Fruit fly (Drosophila melanogaster) whole organism, embryonic: ENCODE measurements around the gene CG10602.
A peak's percentile ranks its signal among the peaks of the same experiment; 100 is the strongest.

Experiments
- Ada2b ChIP-seq: fragments of 200-800 bp; sonication (Bioruptor generic); IDR thresholded peaks from 2 replicates; pipeline ENCODE4 v1.3.6; 2022; ENCODE audit warnings: missing biosample characterization, missing genetic modification characterization
- Asciz ChIP-seq: fragments of 200-800 bp; sonication (Bioruptor generic); optimal IDR thresholded peaks from 2 replicates; lab custom pipeline; 2017; ENCODE audit warnings: missing biosample characterization, mild to moderate bottlenecking, missing genetic modification characterization, missing genetic modification reagents
- Atf3 ChIP-seq: fragments of 200-800 bp; sonication (Bioruptor generic); optimal IDR thresholded peaks from 3 replicates; lab custom pipeline; 2016; ENCODE audit warnings: missing biosample characterization, missing genetic modification characterization
- CG10462 ChIP-seq: fragments of 200-800 bp; sonication (Bioruptor generic); optimal IDR thresholded peaks from 2 replicates; lab custom pipeline; 2016; ENCODE audit warnings: missing biosample characterization, missing genetic modification characterization
- CG10543 ChIP-seq: fragments of 200-800 bp; sonication (Bioruptor generic); optimal IDR thresholded peaks from 3 replicates; lab custom pipeline; 2017; ENCODE audit warnings: missing biosample characterization, mild to moderate bottlenecking, missing genetic modification characterization, moderate library complexity
- CG11093 ChIP-seq: fragments of 200-800 bp; sonication (Bioruptor generic); IDR thresholded peaks from 3 replicates; pipeline ENCODE4 v1.3.6; 2022; ENCODE audit warnings: missing biosample characterization, missing genetic modification characterization
- CG14667 ChIP-seq: fragments of 200-800 bp; sonication (Bioruptor generic); IDR thresholded peaks from 2 replicates; pipeline ENCODE4 v1.3.6; 2022; ENCODE audit warnings: missing biosample characterization, missing genetic modification characterization
- CG14710 ChIP-seq: fragments of 200-800 bp; sonication (Bioruptor generic); optimal IDR thresholded peaks from 3 replicates; lab custom pipeline; 2019; ENCODE audit warnings: missing biosample characterization, mild to moderate bottlenecking, missing genetic modification characterization, moderate library complexity
- CG17385 ChIP-seq: fragments of 200-800 bp; sonication (Bioruptor generic); optimal IDR thresholded peaks from 3 replicates; lab custom pipeline; 2018; ENCODE audit warnings: missing biosample characterization, mild to moderate bottlenecking, missing genetic modification characterization
- CG18011 ChIP-seq: fragments of 200-800 bp; sonication (Bioruptor generic); optimal IDR thresholded peaks from 2 replicates; lab custom pipeline; 2017; ENCODE audit warnings: missing biosample characterization, missing genetic modification characterization, mild to moderate bottlenecking, moderate library complexity, missing genotype
- CG18619 ChIP-seq: fragments of 200-800 bp; sonication (Bioruptor generic); optimal IDR thresholded peaks from 3 replicates; lab custom pipeline; 2017; ENCODE audit warnings: missing biosample characterization, mild to moderate bottlenecking, missing genetic modification characterization
- CG31224 ChIP-seq: fragments of 200-800 bp; sonication (Bioruptor generic); IDR thresholded peaks from 2 replicates; pipeline ENCODE4 v1.3.6; 2022; ENCODE audit warnings: missing biosample characterization, missing genetic modification characterization
- CG31388 ChIP-seq: fragments of 200-800 bp; sonication (Bioruptor generic); optimal IDR thresholded peaks from 2 replicates; lab custom pipeline; 2016; ENCODE audit warnings: missing biosample characterization, missing genetic modification characterization
- CG8359 ChIP-seq: fragments of 200-800 bp; sonication (Bioruptor generic); optimal IDR thresholded peaks from 2 replicates; lab custom pipeline; 2017; ENCODE audit warnings: missing biosample characterization, mild to moderate bottlenecking, missing genetic modification characterization, borderline replicate concordance
- Gsc ChIP-seq: fragments of 200-800 bp; sonication (Bioruptor generic); IDR thresholded peaks from 2 replicates; pipeline ENCODE4 v1.3.6; 2022; ENCODE audit warnings: missing biosample characterization, missing genetic modification characterization
- Med ChIP-seq: fragments of 200-800 bp; sonication (Bioruptor generic); peaks from one replicate; lab custom pipeline; 2016; ENCODE audit warnings: missing biosample characterization, missing genetic modification characterization, mild to moderate bottlenecking, inconsistent platforms, moderate library complexity
- Myb ChIP-seq: fragments of 200-800 bp; sonication (Bioruptor generic); optimal IDR thresholded peaks from 2 replicates; lab custom pipeline; 2016; ENCODE audit warnings: missing biosample characterization, missing genetic modification characterization
- NC2α ChIP-seq: fragments of 200-800 bp; sonication (Bioruptor generic); optimal IDR thresholded peaks from 2 replicates; lab custom pipeline; 2016; ENCODE audit warnings: missing biosample characterization, missing genetic modification characterization
- NFAT ChIP-seq: fragments of 200-800 bp; sonication (Bioruptor generic); IDR thresholded peaks from 2 replicates; pipeline ENCODE4 v1.3.6; 2022; ENCODE audit warnings: missing biosample characterization, missing genetic modification characterization
- Scr ChIP-seq: fragments of 200-800 bp; sonication (Bioruptor generic); IDR thresholded peaks from 2 replicates; pipeline ENCODE4 v1.3.6; 2022; ENCODE audit warnings: missing biosample characterization, missing genetic modification characterization; ENCODE audit not compliant: partially characterized antibody
- Stat92E ChIP-seq, 3 experiments: fragments of >200 bp in 2 of 3; fragments of 200-800 bp in 1 of 3; sonication (Bioruptor generic) in 1 of 3; optimal IDR thresholded peaks; 2 replicates each; lab custom pipeline; 2017 to 2019; ENCODE audit warnings: missing biosample characterization in 3 of 3, missing genetic modification characterization in 3 of 3, mild to moderate bottlenecking in 1 of 3, moderate library complexity in 1 of 3
- Tbp ChIP-seq: fragments of >200 bp; optimal IDR thresholded peaks from 2 replicates; lab custom pipeline; 2018; ENCODE audit warnings: missing biosample characterization, missing genetic modification characterization
- Vsx1 ChIP-seq: fragments of 200-800 bp; sonication (Bioruptor generic); optimal IDR thresholded peaks from 2 replicates; lab custom pipeline; 2017; ENCODE audit warnings: missing biosample characterization, mild to moderate bottlenecking, missing genetic modification characterization, missing genetic modification reagents
- ab ChIP-seq: fragments of 200-800 bp; sonication (Bioruptor generic); optimal IDR thresholded peaks from 2 replicates; lab custom pipeline; 2016; ENCODE audit warnings: missing biosample characterization, missing genetic modification characterization
- ato ChIP-seq: fragments of 200-800 bp; sonication (Bioruptor generic); IDR thresholded peaks from 2 replicates; pipeline ENCODE4 v1.3.6; 2022; ENCODE audit warnings: missing biosample characterization, missing genetic modification characterization; ENCODE audit not compliant: partially characterized antibody
- bowl ChIP-seq: fragments of 200-800 bp; sonication (Bioruptor generic); IDR thresholded peaks from 2 replicates; pipeline ENCODE4 v1.3.6; 2022; ENCODE audit warnings: missing biosample characterization, missing genetic modification characterization
- cas ChIP-seq: fragments of 200-800 bp; sonication (Bioruptor generic); IDR thresholded peaks from 2 replicates; pipeline ENCODE4 v1.3.6; 2022; ENCODE audit warnings: missing biosample characterization, missing genetic modification characterization
- crc ChIP-seq: fragments of 200-800 bp; sonication (Bioruptor generic); optimal IDR thresholded peaks from 2 replicates; lab custom pipeline; 2016; ENCODE audit warnings: missing biosample characterization, missing genetic modification characterization
- dan ChIP-seq: fragments of 200-800 bp; sonication (Bioruptor generic); IDR thresholded peaks from 2 replicates; pipeline ENCODE4 v1.3.6; 2022; ENCODE audit warnings: missing biosample characterization, missing genetic modification characterization
- dm ChIP-seq: fragments of 200-800 bp; sonication (Bioruptor generic); optimal IDR thresholded peaks from 3 replicates; lab custom pipeline; 2016; ENCODE audit warnings: missing biosample characterization, missing genetic modification characterization
- ham ChIP-seq: fragments of 200-800 bp; sonication (Bioruptor generic); IDR thresholded peaks from 2 replicates; pipeline ENCODE4 v1.3.6; 2022; ENCODE audit warnings: missing biosample characterization, missing genetic modification characterization
- hth ChIP-seq: fragments of >200 bp; optimal IDR thresholded peaks from 2 replicates; lab custom pipeline; 2017; ENCODE audit warnings: inconsistent platforms
- ken ChIP-seq: fragments of 200-800 bp; sonication (Bioruptor generic); IDR thresholded peaks from 3 replicates; pipeline ENCODE4 v1.3.6; 2022; ENCODE audit warnings: missing biosample characterization, missing genetic modification characterization
- lmd ChIP-seq: fragments of 200-800 bp; sonication (Bioruptor generic); IDR thresholded peaks from 2 replicates; pipeline ENCODE4 v1.3.6; 2022; ENCODE audit warnings: missing biosample characterization, missing genetic modification characterization
- lov ChIP-seq, 2 experiments: fragments of 200-800 bp in 1 of 2; fragments of >200 bp in 1 of 2; sonication (Bioruptor generic) in 1 of 2; IDR thresholded peaks in 1 of 2; optimal IDR thresholded peaks in 1 of 2; 2 replicates in 1 of 2; 3 replicates in 1 of 2; pipeline versions ENCODE4 v1.3.6 to Lab custom; 2017 to 2022; ENCODE audit warnings: missing biosample characterization in 1 of 2, missing genetic modification characterization in 1 of 2
- luna ChIP-seq: fragments of 200-800 bp; sonication (Bioruptor generic); optimal IDR thresholded peaks from 2 replicates; lab custom pipeline; 2016; ENCODE audit warnings: missing biosample characterization, missing genetic modification characterization
- mld ChIP-seq: fragments of 200-800 bp; sonication (Bioruptor generic); IDR thresholded peaks from 3 replicates; pipeline ENCODE4 v1.3.6; 2022; ENCODE audit warnings: missing biosample characterization, missing genetic modification characterization; ENCODE audit not compliant: partially characterized antibody
- org-1 ChIP-seq: fragments of 200-800 bp; sonication (Bioruptor generic); optimal IDR thresholded peaks from 2 replicates; lab custom pipeline; 2017; ENCODE audit warnings: missing biosample characterization, missing genetic modification characterization
- p53 ChIP-seq: fragments of 200-800 bp; sonication (Bioruptor generic); optimal IDR thresholded peaks from 2 replicates; lab custom pipeline; 2016; ENCODE audit warnings: missing biosample characterization, missing genetic modification characterization
- phol ChIP-seq: fragments of 200-800 bp; sonication (Bioruptor generic); optimal IDR thresholded peaks from 3 replicates; lab custom pipeline; 2018; ENCODE audit warnings: missing biosample characterization, mild to moderate bottlenecking, missing genetic modification characterization, moderate library complexity
- prd ChIP-seq, 3 experiments: fragments of >200 bp in 2 of 3; fragments of 200-800 bp in 1 of 3; sonication (Bioruptor generic) in 1 of 3; optimal IDR thresholded peaks in 2 of 3; IDR thresholded peaks in 1 of 3; 2 replicates in 2 of 3; 3 replicates in 1 of 3; pipeline versions ENCODE4 v1.3.6 to Lab custom; 2017 to 2022; ENCODE audit warnings: missing biosample characterization in 1 of 3, missing genetic modification characterization in 1 of 3
- ro ChIP-seq: fragments of 200-800 bp; sonication (Bioruptor generic); IDR thresholded peaks from 2 replicates; pipeline ENCODE4 v1.3.6; 2022; ENCODE audit warnings: missing biosample characterization, missing genetic modification characterization
- schlank ChIP-seq: fragments of 200-800 bp; sonication (Bioruptor generic); optimal IDR thresholded peaks from 2 replicates; lab custom pipeline; 2018; ENCODE audit warnings: missing biosample characterization, mild to moderate bottlenecking, missing genetic modification characterization
- tgo ChIP-seq: fragments of 200-800 bp; sonication (Bioruptor generic); IDR thresholded peaks from 3 replicates; pipeline ENCODE4 v1.3.6; 2022; ENCODE audit warnings: missing biosample characterization, missing genetic modification characterization
- toy ChIP-seq: fragments of 200-800 bp; sonication (Bioruptor generic); IDR thresholded peaks from 2 replicates; pipeline ENCODE4 v1.3.6; 2022; ENCODE audit warnings: missing biosample characterization, missing genetic modification characterization
- twi ChIP-seq: fragments of 200-800 bp; optimal IDR thresholded peaks from 2 replicates; lab custom pipeline; 2019; ENCODE audit warnings: missing biosample characterization, mild to moderate bottlenecking, missing genetic modification characterization, moderate library complexity
- wor ChIP-seq: fragments of 200-800 bp; sonication (Bioruptor generic); IDR thresholded peaks from 2 replicates; pipeline ENCODE4 v1.3.6; 2022; ENCODE audit warnings: missing biosample characterization, missing genetic modification characterization
- zfh1 ChIP-seq: fragments of 200-800 bp; sonication (Bioruptor generic); IDR thresholded peaks from 3 replicates; pipeline ENCODE4 v1.3.6; 2022; ENCODE audit warnings: missing biosample characterization, missing genetic modification characterization

Gene CG10602

dm6 chr2L:18841210-18841609, 17.8 kb downstream of the CG10602 start, which contains the start of gene CG31752:
Gene CG31752 (minus strand): TSS chr2L:18841310.
- TF ChIP-seq Scr, result no peak
- TF ChIP-seq Asciz (GFP tag; lab: Kevin White, UChicago), result no peak
- no peak for TF ChIP-seq schlank (tag; lab: Kevin White, UChicago)
- TF ChIP-seq CG14710, result no peak
- TF ChIP-seq cas (GFP tag; lab: Robert Waterston, UW), result no peak
- TF ChIP-seq ham, result no peak
- TF ChIP-seq wor, result no peak
- TF ChIP-seq ato, result no peak

DNA sequence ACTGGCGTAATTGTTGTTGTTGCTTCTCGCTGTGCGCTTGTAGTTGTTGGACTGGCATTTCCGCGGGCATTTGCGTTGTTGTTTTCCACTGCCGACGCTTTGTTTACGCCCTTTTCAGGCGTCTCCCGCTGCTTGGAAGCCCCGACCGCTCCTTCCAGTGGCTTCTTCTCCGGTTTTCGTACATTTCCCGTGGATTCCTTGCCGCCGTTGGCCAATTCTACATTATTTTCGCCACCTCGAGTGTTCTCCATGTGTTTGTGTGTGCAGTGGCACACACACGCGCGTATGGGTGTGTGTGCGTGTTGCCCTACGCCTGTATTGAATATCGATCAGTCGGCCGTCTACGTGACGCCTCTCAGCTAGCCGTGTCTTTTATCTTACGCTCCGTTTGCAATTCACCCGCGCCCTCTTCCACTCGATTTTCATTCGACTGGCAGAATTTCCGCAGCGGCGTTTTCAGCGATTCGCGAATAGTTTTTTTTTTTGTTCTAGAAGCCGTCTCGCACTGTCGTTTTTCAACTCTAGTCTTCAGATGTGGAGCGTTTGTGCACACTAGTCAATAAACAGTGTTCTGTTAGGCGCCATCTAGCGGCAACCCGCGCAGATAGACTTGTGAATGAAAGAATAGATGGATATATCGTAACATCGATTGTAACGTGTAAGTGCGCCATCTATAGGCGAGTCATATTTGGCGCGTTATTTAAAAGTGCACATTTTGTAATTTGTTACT, 19.7 kb downstream of the CG10602 start, which contains the start of gene CG10600:
Gene CG10600, minus strand, starts transcription at position 537 of the 730 bp plus-strand sequence.
- TF ChIP-seq Vsx1 (GFP tag; lab: Kevin White, UChicago) (no peak), twi (tag; lab: Kevin White, UChicago) (peak; percentile 34), bowl (GFP tag; lab: Robert Waterston, UW) (no peak), Atf3 (GFP tag; lab: Kevin White, UChicago) (peak; percentile 84), NC2α (GFP tag; lab: Kevin White, UChicago) (peak; percentile 59), CG10543 (GFP tag; lab: Kevin White, UChicago) (peak; percentile 75), tgo (peak; percentile 38; the same call in 2 of the 3 replicates), Ada2b (GFP tag; lab: Robert Waterston, UW) (peak; percentile 44), Tbp (GFP tag; lab: Kevin White, UChicago) (no peak), crc (peak; percentile 78), hth (lab: Kevin White, UChicago) (no peak), luna (GFP tag; lab: Kevin White, UChicago) (peak; percentile 70), dan (GFP tag; lab: Robert Waterston, UW) (no peak), Gsc (GFP tag; lab: Robert Waterston, UW) (no peak), Med (peak; percentile 98), Myb (GFP tag; lab: Kevin White, UChicago) (peak; percentile 85), ro (no peak), mld (GFP tag; lab: Robert Waterston, UW) (peak; percentile 54; the same call in 1 of the 3 replicates), CG14667 (GFP tag; lab: Robert Waterston, UW) (peak; percentile 59), dm (GFP tag; lab: Kevin White, UChicago) (peak; percentile 86), CG31224 (GFP tag; lab: Robert Waterston, UW) (peak; percentile 52), Stat92E (GFP tag; optimal IDR thresholded peaks at IDR 0.05; lab: Kevin White, UChicago) (peak in 1 of 3 experiments; percentile 82), lov (optimal IDR thresholded peaks at IDR 0.05; lab: Kevin White, UChicago) (no peak), lov (GFP tag; IDR thresholded peaks at IDR 0.05; lab: Robert Waterston, UW) (peak; percentile 70; the same call in 1 of the 3 replicates), toy (GFP tag; lab: Robert Waterston, UW) (peak; percentile 25; the same call in 1 of the 2 replicates), CG17385 (GFP tag; lab: Kevin White, UChicago) (peak; percentile 68), org-1 (GFP tag; lab: Kevin White, UChicago) (peak; percentile 69), ab (GFP tag; lab: Kevin White, UChicago) (no peak), ken (GFP tag; lab: Robert Waterston, UW) (peak; percentile 74; the same call in 2 of the 3 replicates), NFAT (GFP tag; lab: Robert Waterston, UW) (peak; percentile 88), zfh1 (GFP tag; lab: Robert Waterston, UW) (peak; percentile 78), CG11093 (GFP tag; lab: Robert Waterston, UW) (no peak), CG10462 (GFP tag; lab: Kevin White, UChicago) (peak; percentile 40), CG18011 (GFP tag; lab: Kevin White, UChicago) (peak; percentile 64), lmd (peak; percentile 59; the same call in 1 of the 2 replicates), phol (peak; percentile 69), CG8359 (GFP tag; lab: Kevin White, UChicago) (peak; percentile 38), CG18619 (GFP tag; lab: Kevin White, UChicago) (peak; percentile 46), prd (optimal IDR thresholded peaks at IDR 0.05; lab: Kevin White, UChicago) (no peak), prd (GFP tag; IDR thresholded peaks at IDR 0.05; lab: Robert Waterston, UW) (peak; percentile 54; the same call in 2 of the 3 replicates), CG31388 (GFP tag; lab: Kevin White, UChicago) (peak; percentile 36), p53 (GFP tag; lab: Kevin White, UChicago) (peak; percentile 75)
